Worm (Caenorhabditis elegans) whole organism, late embryonic: Measurements from ENCODE around the gene C32D5.8.

Source experiments
- ama-1 ChIP-seq: fragments of 150-350 bp; optimal IDR thresholded peaks from 2 replicates; lab custom pipeline; 2014
- ceh-19 ChIP-seq: fragments of 200-800 bp; sonication (Bioruptor generic); optimal IDR thresholded peaks from 2 replicates; lab custom pipeline; 2018; ENCODE audit warnings: mild to moderate bottlenecking, missing genetic modification characterization, missing compliant biosample characterization

- TF ChIP-seq ama-1 (lab: Kevin White, UChicago) = no peak
- no peak for TF ChIP-seq ceh-19 (GFP tag; lab: Kevin White, UChicago)
Measured at ce11 chrII:6349968-6350367, 4.2 kb upstream of the C32D5.8 start.
